Worm (Caenorhabditis elegans) whole organism, L4 larva: ENCODE data around the gene F41H10.4.

ENCODE experiments used
- F37D6.2 ChIP-seq: sonication (generic microtip); optimal IDR thresholded peaks from 2 replicates; lab custom pipeline; 2016; ENCODE audit warnings: mild to moderate bottlenecking, missing genetic modification characterization, missing compliant biosample characterization
- F44E2.7 ChIP-seq: fragments of 200-800 bp; sonication (Bioruptor generic); IDR thresholded peaks from 2 replicates; pipeline ENCODE4 v2.1.2; 2022; ENCODE audit warnings: missing genetic modification characterization, missing compliant biosample characterization
- F49E8.2 ChIP-seq: sonication (generic microtip); optimal IDR thresholded peaks from 2 replicates; lab custom pipeline; 2016; ENCODE audit warnings: missing compliant biosample characterization, mild to moderate bottlenecking, missing genetic modification characterization, borderline replicate concordance
- T20F7.1 ChIP-seq: fragments of 200-800 bp; sonication (Bioruptor generic); optimal IDR thresholded peaks from 2 replicates; lab custom pipeline; 2018; ENCODE audit warnings: mild to moderate bottlenecking, missing genetic modification characterization, missing compliant biosample characterization
- T26A8.4 ChIP-seq: fragments of 200-800 bp; sonication (Bioruptor generic); IDR thresholded peaks from 2 replicates; pipeline ENCODE4 v1.3.6; 2022; ENCODE audit warnings: missing genetic modification characterization, missing compliant biosample characterization
- Y105C5A.15 ChIP-seq: fragments of 200-800 bp; sonication (Bioruptor generic); IDR thresholded peaks from 2 replicates; pipeline ENCODE4 v1.3.6; 2022; ENCODE audit warnings: missing genetic modification characterization, missing compliant biosample characterization
- aha-1 ChIP-seq: fragments of 150-350 bp; peaks from one replicate; lab custom pipeline; 2014; ENCODE audit warnings: missing biosample characterization, missing genetic modification characterization
- ama-1 ChIP-seq: fragments of 150-350 bp; optimal IDR thresholded peaks from 2 replicates; lab custom pipeline; 2014; ENCODE audit warnings: inconsistent platforms, mixed read lengths
- arid-1 ChIP-seq: fragments of 200-800 bp; sonication (Bioruptor generic); conservative IDR thresholded peaks from 2 replicates; pipeline ENCODE4 v1.3.6; 2022; ENCODE audit warnings: missing genetic modification reagents, missing genetic modification characterization, missing compliant biosample characterization
- ceh-28 ChIP-seq: fragments of 150-350 bp; optimal IDR thresholded peaks from 2 replicates; lab custom pipeline; 2014; ENCODE audit warnings: missing biosample characterization, missing genetic modification reagents, missing genetic modification characterization
- ceh-32 ChIP-seq: sonication (generic microtip); optimal IDR thresholded peaks from 2 replicates; lab custom pipeline; 2016; ENCODE audit warnings: mild to moderate bottlenecking, missing genetic modification characterization, missing compliant biosample characterization; ENCODE audit not compliant: poor library complexity
- ceh-44 ChIP-seq: fragments of 200-800 bp; sonication (Bioruptor generic); IDR thresholded peaks from 2 replicates; pipeline ENCODE4 v1.3.6; 2022; ENCODE audit warnings: missing genetic modification reagents, missing genetic modification characterization, missing compliant biosample characterization
- ceh-62 ChIP-seq: sonication (generic microtip); optimal IDR thresholded peaks from 2 replicates; lab custom pipeline; 2017; ENCODE audit warnings: missing biosample characterization, missing genetic modification characterization
- ceh-82 ChIP-seq: sonication (generic microtip); optimal IDR thresholded peaks from 2 replicates; lab custom pipeline; 2017; ENCODE audit warnings: missing biosample characterization, missing genetic modification characterization
- ctbp-1 ChIP-seq: fragments of 200-800 bp; sonication (Bioruptor generic); IDR thresholded peaks from 2 replicates; pipeline ENCODE4 v1.3.6; 2022; ENCODE audit warnings: missing genetic modification reagents, missing genetic modification characterization, missing compliant biosample characterization
- daf-12 ChIP-seq: fragments of 150-350 bp; optimal IDR thresholded peaks from 2 replicates; lab custom pipeline; 2014; ENCODE audit warnings: missing biosample characterization, missing genetic modification reagents, missing genetic modification characterization
- daf-16 ChIP-seq, 3 experiments: sonication (generic microtip); optimal IDR thresholded peaks; 2 replicates each; lab custom pipeline; 2016 to 2017; ENCODE audit warnings: missing genetic modification characterization in 3 of 3, missing genetic modification reagents in 3 of 3, mild to moderate bottlenecking in 2 of 3, missing compliant biosample characterization in 2 of 3, missing biosample characterization in 1 of 3, moderate library complexity in 1 of 3
- daf-8 ChIP-seq: fragments of 200-800 bp; sonication (Bioruptor generic); IDR thresholded peaks from 2 replicates; pipeline ENCODE4 v1.3.6; 2022; ENCODE audit warnings: missing genetic modification characterization, missing compliant biosample characterization
- dpl-1 ChIP-seq: fragments of 150-350 bp; optimal IDR thresholded peaks from 2 replicates; lab custom pipeline; 2014; ENCODE audit warnings: missing biosample characterization, missing genetic modification reagents, missing genetic modification characterization
- duxl-1 ChIP-seq: sonication (generic microtip); optimal IDR thresholded peaks from 2 replicates; lab custom pipeline; 2016; ENCODE audit warnings: mild to moderate bottlenecking, missing genetic modification characterization, moderate library complexity, missing compliant biosample characterization; ENCODE audit not compliant: poor library complexity
- egl-43 ChIP-seq: fragments of 200-800 bp; sonication (Bioruptor generic); IDR thresholded peaks from 2 replicates; pipeline ENCODE4 v1.3.6; 2022; ENCODE audit warnings: missing genetic modification reagents, missing genetic modification characterization, missing compliant biosample characterization
- gei-8 ChIP-seq: fragments of 200-800 bp; sonication (Bioruptor generic); optimal IDR thresholded peaks from 2 replicates; lab custom pipeline; 2018; ENCODE audit warnings: mild to moderate bottlenecking, missing genetic modification characterization, missing compliant biosample characterization
- hif-1 ChIP-seq, 2 experiments: sonication (generic microtip); optimal IDR thresholded peaks; 2 replicates each; lab custom pipeline; 2016 to 2017; ENCODE audit warnings: missing compliant biosample characterization in 2 of 2, missing genetic modification characterization in 2 of 2, missing genetic modification reagents in 2 of 2, missing genotype in 2 of 2, mild to moderate bottlenecking in 1 of 2
- hmg-1.1 ChIP-seq: fragments of 200-800 bp; sonication (Bioruptor generic); IDR thresholded peaks from 2 replicates; pipeline ENCODE4 v1.3.6; 2022; ENCODE audit warnings: missing genetic modification reagents, missing genetic modification characterization, missing compliant biosample characterization
- lim-7 ChIP-seq: fragments of 200-800 bp; sonication (Bioruptor generic); IDR thresholded peaks from 2 replicates; pipeline ENCODE4 v1.3.6; 2022; ENCODE audit warnings: missing genetic modification characterization, missing compliant biosample characterization
- lin-13 ChIP-seq: fragments of 150-350 bp; optimal IDR thresholded peaks from 2 replicates; lab custom pipeline; 2014; ENCODE audit warnings: missing biosample characterization, missing genetic modification reagents, missing genetic modification characterization
- lin-39 ChIP-seq: fragments of 150-350 bp; optimal IDR thresholded peaks from 2 replicates; lab custom pipeline; 2014; ENCODE audit warnings: missing biosample characterization, missing genetic modification reagents, missing genetic modification characterization
- lsy-2 ChIP-seq, 2 experiments: fragments of 150-350 bp in 1 of 2; sonication (generic microtip) in 1 of 2; optimal IDR thresholded peaks; 2 replicates each; lab custom pipeline; 2014 to 2017; ENCODE audit warnings: missing biosample characterization in 2 of 2, missing genetic modification characterization in 2 of 2
- mdl-1 ChIP-seq, 2 experiments: fragments of 150-350 bp in 1 of 2; sonication (generic microtip) in 1 of 2; optimal IDR thresholded peaks; 2 replicates each; lab custom pipeline; 2014 to 2017; ENCODE audit warnings: missing biosample characterization in 2 of 2, missing genetic modification characterization in 2 of 2
- mep-1 ChIP-seq: fragments of 150-350 bp; sonication (generic microtip); optimal IDR thresholded peaks from 3 replicates; lab custom pipeline; 2014; ENCODE audit warnings: missing biosample characterization, missing genetic modification characterization
- mes-2 ChIP-seq: sonication (generic microtip); optimal IDR thresholded peaks from 2 replicates; lab custom pipeline; 2016; ENCODE audit warnings: missing genotype, mild to moderate bottlenecking, missing genetic modification characterization, missing compliant biosample characterization; ENCODE audit not compliant: poor library complexity, severe bottlenecking
- mxl-2 ChIP-seq: fragments of 200-800 bp; sonication (Bioruptor generic); conservative IDR thresholded peaks from 2 replicates; pipeline ENCODE4 v1.3.6; 2022; ENCODE audit warnings: missing genetic modification reagents, missing genetic modification characterization, missing compliant biosample characterization
- nhr-102 ChIP-seq: sonication (generic microtip); optimal IDR thresholded peaks from 2 replicates; lab custom pipeline; 2016; ENCODE audit warnings: mild to moderate bottlenecking, missing genetic modification characterization, moderate library complexity, missing compliant biosample characterization
- nhr-41 ChIP-seq: fragments of 200-800 bp; sonication (Bioruptor generic); IDR thresholded peaks from 2 replicates; pipeline ENCODE4 v1.3.6; 2022; ENCODE audit warnings: missing genetic modification reagents, missing genetic modification characterization, missing compliant biosample characterization
- nhr-48 ChIP-seq: sonication (generic microtip); optimal IDR thresholded peaks from 2 replicates; lab custom pipeline; 2016; ENCODE audit warnings: mild to moderate bottlenecking, missing genetic modification characterization, missing compliant biosample characterization
- nhr-6 ChIP-seq: fragments of 150-350 bp; optimal IDR thresholded peaks from 2 replicates; lab custom pipeline; 2014; ENCODE audit warnings: missing biosample characterization, missing genetic modification characterization
- nhr-76 ChIP-seq: fragments of 150-350 bp; optimal IDR thresholded peaks from 2 replicates; lab custom pipeline; 2014; ENCODE audit warnings: missing biosample characterization, missing genetic modification characterization
- pha-4 ChIP-seq, 2 experiments: fragments of 150-350 bp in 1 of 2; fragments of 200-800 bp in 1 of 2; sonication (Bioruptor generic) in 1 of 2; IDR thresholded peaks in 1 of 2; optimal IDR thresholded peaks in 1 of 2; 2 replicates each; pipeline versions ENCODE4 v1.3.6 to Lab custom; 2014 to 2022; ENCODE audit warnings: missing genetic modification characterization in 2 of 2, missing genetic modification reagents in 2 of 2, missing biosample characterization in 1 of 2, missing compliant biosample characterization in 1 of 2
- pqm-1 ChIP-seq: sonication (generic microtip); optimal IDR thresholded peaks from 2 replicates; lab custom pipeline; 2017; ENCODE audit warnings: missing biosample characterization, missing genetic modification characterization
- rbr-2 ChIP-seq: sonication (generic microtip); optimal IDR thresholded peaks from 2 replicates; lab custom pipeline; 2016; ENCODE audit warnings: missing genotype, missing genetic modification characterization, missing compliant biosample characterization
- saeg-2 ChIP-seq: fragments of 200-800 bp; sonication (Bioruptor generic); IDR thresholded peaks from 2 replicates; pipeline ENCODE4 v1.3.6; 2022; ENCODE audit warnings: missing genetic modification reagents, missing genetic modification characterization, missing compliant biosample characterization
- sdz-12 ChIP-seq: fragments of 200-800 bp; sonication (Bioruptor generic); optimal IDR thresholded peaks from 2 replicates; lab custom pipeline; 2018; ENCODE audit warnings: mild to moderate bottlenecking, missing genetic modification characterization, missing compliant biosample characterization
- snpc-4 ChIP-seq: fragments of 150-350 bp; optimal IDR thresholded peaks from 2 replicates; lab custom pipeline; 2014; ENCODE audit warnings: missing biosample characterization, missing genetic modification characterization
- spr-3 ChIP-seq: fragments of 200-800 bp; sonication (Bioruptor generic); optimal IDR thresholded peaks from 2 replicates; lab custom pipeline; 2018; ENCODE audit warnings: mild to moderate bottlenecking, missing genetic modification characterization, missing compliant biosample characterization
- tag-97 ChIP-seq: fragments of 200-800 bp; sonication (Bioruptor generic); IDR thresholded peaks from 2 replicates; pipeline ENCODE4 v1.3.6; 2022; ENCODE audit warnings: missing genetic modification characterization, missing compliant biosample characterization
- tra-1 ChIP-seq: fragments of 200-800 bp; sonication (Bioruptor generic); IDR thresholded peaks from 2 replicates; pipeline ENCODE4 v1.3.6; 2022; ENCODE audit warnings: missing genetic modification reagents, missing genetic modification characterization, missing compliant biosample characterization
- vab-7 ChIP-seq: fragments of 200-800 bp; sonication (Bioruptor generic); IDR thresholded peaks from 2 replicates; pipeline ENCODE4 v1.3.6; 2022; ENCODE audit warnings: missing genetic modification reagents, missing genetic modification characterization, missing compliant biosample characterization
- zfp-2 ChIP-seq: sonication (generic microtip); optimal IDR thresholded peaks from 2 replicates; lab custom pipeline; 2016; ENCODE audit warnings: mild to moderate bottlenecking, missing genetic modification characterization, missing compliant biosample characterization
- zip-2 ChIP-seq: fragments of 150-350 bp; optimal IDR thresholded peaks from 2 replicates; lab custom pipeline; 2014; ENCODE audit warnings: missing biosample characterization, missing genetic modification characterization
- ztf-11 ChIP-seq: fragments of 150-350 bp; optimal IDR thresholded peaks from 2 replicates; lab custom pipeline; 2014; ENCODE audit warnings: missing biosample characterization, missing genetic modification characterization
- ztf-7 ChIP-seq: fragments of 150-350 bp; optimal IDR thresholded peaks from 2 replicates; lab custom pipeline; 2014; ENCODE audit warnings: missing biosample characterization, missing genetic modification characterization

F41H10.4 gene

DNA sequence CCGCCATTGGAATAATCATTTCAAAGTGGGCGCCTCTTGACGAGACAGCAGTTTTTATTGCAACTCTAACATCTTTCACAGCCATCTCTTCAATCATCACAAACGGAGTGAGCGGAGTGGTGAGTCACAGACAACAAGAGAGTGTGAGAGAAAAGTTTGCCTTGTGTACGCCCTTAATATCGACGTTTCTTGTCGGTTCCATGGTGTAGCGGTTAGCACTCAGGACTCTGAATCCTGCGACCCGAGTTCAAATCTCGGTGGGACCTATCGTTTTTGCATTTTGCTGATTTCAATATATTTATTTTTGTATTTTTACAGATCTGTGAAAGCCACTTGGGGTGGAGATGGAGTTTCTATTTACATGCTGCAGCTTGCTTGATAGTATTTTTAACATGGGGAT lies 29.8 kb upstream of the F41H10.4 start (continued):
- no peak for TF ChIP-seq T20F7.1 (GFP tag; lab: Kevin White, UChicago)
- peak; percentile 24 for TF ChIP-seq gei-8 (GFP tag; lab: Kevin White, UChicago)
- TF ChIP-seq ceh-32 (tag; lab: Kevin White, UChicago) = no peak
- peak in 1 of 2 experiments; percentile 34 for TF ChIP-seq hif-1 (tag; optimal IDR thresholded peaks at IDR 0.05; lab: Kevin White, UChicago)
- no peak for TF ChIP-seq mes-2 (tag; lab: Kevin White, UChicago)
- no peak for TF ChIP-seq sdz-12 (GFP tag; lab: Kevin White, UChicago)
- TF ChIP-seq F49E8.2 (tag; lab: Kevin White, UChicago) = no peak
- no peak for TF ChIP-seq lin-13 (GFP tag; lab: Kevin White, UChicago)
- TF ChIP-seq snpc-4 = no peak
- TF ChIP-seq F44E2.7 (GFP tag; lab: Robert Waterston, UW) = no peak
- TF ChIP-seq nhr-6 (tag; lab: Kevin White, UChicago) = no peak
- TF ChIP-seq nhr-41 (GFP tag; lab: Robert Waterston, UW) = no peak
- TF ChIP-seq hmg-1.1 (GFP tag; lab: Robert Waterston, UW) = peak; percentile 83
- TF ChIP-seq aha-1 (tag; lab: Kevin White, UChicago) = peak; percentile 12
- TF ChIP-seq daf-8 = no peak
- TF ChIP-seq zfp-2 (tag; lab: Kevin White, UChicago) = no peak
- TF ChIP-seq vab-7 (GFP tag; lab: Robert Waterston, UW) = no peak; the same call in 1 of the 2 replicates
- TF ChIP-seq ceh-28 (tag; lab: Kevin White, UChicago) = no peak
- TF ChIP-seq rbr-2 (tag; lab: Kevin White, UChicago) = peak; percentile 65
- no peak for TF ChIP-seq ama-1
- peak; percentile 70; the same call in 1 of the 2 replicates for TF ChIP-seq T26A8.4 (GFP tag; lab: Robert Waterston, UW)
- TF ChIP-seq mxl-2 = no peak
- TF ChIP-seq mdl-1 (tag; optimal IDR thresholded peaks at IDR 0.05; lab: Kevin White, UChicago) = no peak
- TF ChIP-seq egl-43 = no peak
- peak; percentile 75; the same call in 1 of the 2 replicates for TF ChIP-seq pha-4 (GFP tag; IDR thresholded peaks at IDR 0.05; lab: Robert Waterston, UW)
- TF ChIP-seq pha-4 (tag; optimal IDR thresholded peaks at IDR 0.05; lab: Kevin White, UChicago) = no peak
- TF ChIP-seq mep-1 = peak; percentile 62
- TF ChIP-seq Y105C5A.15 = 0 out of 2 replicates have a peak, but pooled peaks have one; percentile 41
- peak; percentile 4 for TF ChIP-seq dpl-1 (GFP tag; lab: Kevin White, UChicago)
- no peak for TF ChIP-seq saeg-2 (GFP tag; lab: Robert Waterston, UW)
- TF ChIP-seq tag-97 (GFP tag; lab: Robert Waterston, UW) = no peak
- peak; percentile 6 to 34 for TF ChIP-seq daf-16 (GFP tag; optimal IDR thresholded peaks at IDR 0.05; lab: Kevin White, UChicago)
- peak; percentile 50 for TF ChIP-seq daf-16 (tag; optimal IDR thresholded peaks at IDR 0.05; lab: Kevin White, UChicago)
- TF ChIP-seq ceh-44 = peak; percentile 73
- TF ChIP-seq zip-2 = no peak
- no peak for TF ChIP-seq ztf-7 (tag; lab: Kevin White, UChicago)
- no peak for TF ChIP-seq spr-3
- no peak for TF ChIP-seq pqm-1 (tag; lab: Kevin White, UChicago)
- TF ChIP-seq duxl-1 = peak; percentile 25
- no peak for TF ChIP-seq tra-1 (GFP tag; lab: Robert Waterston, UW)
- peak; percentile 63; the same call in 1 of the 2 replicates for TF ChIP-seq arid-1
- TF ChIP-seq lsy-2 (tag; optimal IDR thresholded peaks at IDR 0.05; lab: Kevin White, UChicago) = peak in 1 of 2 experiments; percentile 66
- no peak for TF ChIP-seq nhr-76 (tag; lab: Kevin White, UChicago)
- no peak for TF ChIP-seq daf-12 (tag; lab: Kevin White, UChicago)
- no peak for TF ChIP-seq ceh-62
- TF ChIP-seq lim-7 (GFP tag; lab: Robert Waterston, UW) = no peak
- peak; percentile 19 for TF ChIP-seq F37D6.2 (tag; lab: Kevin White, UChicago)
- peak; percentile 18 for TF ChIP-seq nhr-102 (tag; lab: Kevin White, UChicago)
- no peak for TF ChIP-seq ceh-82 (tag; lab: Kevin White, UChicago)
- no peak for TF ChIP-seq ctbp-1 (GFP tag; lab: Robert Waterston, UW)
- TF ChIP-seq lin-39 (tag; lab: Kevin White, UChicago) = no peak
- TF ChIP-seq ztf-11 (tag; lab: Kevin White, UChicago) = no peak
- TF ChIP-seq nhr-48 (tag; lab: Kevin White, UChicago) = peak; percentile 4
